Fruit fly (Drosophila melanogaster): ENCODE results near the gene Poc1.

DNA sequence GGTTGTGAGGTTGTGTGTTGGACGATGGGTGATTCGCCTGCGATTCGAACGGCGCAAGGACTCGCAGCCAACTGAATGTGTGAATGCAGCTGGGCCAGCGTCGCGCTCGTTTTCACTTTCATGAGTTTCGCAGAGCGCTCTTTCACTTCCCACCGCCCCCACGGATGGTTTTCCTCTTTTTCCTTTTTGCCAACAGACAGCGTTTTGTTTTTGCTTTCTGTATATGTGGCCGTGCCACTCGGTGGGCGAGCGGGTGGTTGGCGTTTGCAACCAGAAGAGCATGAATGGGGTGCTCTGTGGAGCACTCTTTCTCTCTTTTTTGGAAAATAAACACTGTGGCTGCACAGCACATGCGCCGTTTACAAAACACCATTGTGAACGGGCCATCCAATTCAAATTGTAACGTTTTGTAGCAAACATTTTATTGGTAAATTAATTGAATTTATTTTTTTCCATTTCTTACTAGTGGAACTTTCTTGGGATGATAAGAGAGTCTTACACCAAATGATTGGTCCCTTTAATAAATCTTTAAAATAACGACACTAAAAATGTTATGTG lies 45.4 kb upstream of the Poc1 start, which contains the start of gene CG10713:
- peak; percentile 77 for TF ChIP-seq CG32121 (GFP tag; IDR thresholded peaks at IDR 0.05)
- peak; percentile 70 for TF ChIP-seq gl (tag; optimal IDR thresholded peaks at IDR 0.05)
- peak; percentile 77 for TF ChIP-seq Ets98B (GFP tag; IDR thresholded peaks at IDR 0.05)
- TF ChIP-seq CG15710 (tag; optimal IDR thresholded peaks at IDR 0.05), result no peak
- TF ChIP-seq fd96Ca (GFP tag; IDR thresholded peaks at IDR 0.05), result no peak; the same call in 1 of the 3 replicates
- peak; percentile 84 for TF ChIP-seq CG12605 (GFP tag; IDR thresholded peaks at IDR 0.05)
- no peak for TF ChIP-seq CG9948 (tag; optimal IDR thresholded peaks at IDR 0.05)
- TF ChIP-seq EcR (GFP tag; optimal IDR thresholded peaks at IDR 0.05), result no peak
- TF ChIP-seq CG10348 (GFP tag; IDR thresholded peaks at IDR 0.05), result no peak
- TF ChIP-seq CG4496 (GFP tag; IDR thresholded peaks at IDR 0.05), result peak; percentile 89
- TF ChIP-seq CG8301 (tag; optimal IDR thresholded peaks at IDR 0.05), result peak; percentile 68

All from whole organism, pupa.